Fruit fly (Drosophila melanogaster): ENCODE data around the gene MED10.

DNA sequence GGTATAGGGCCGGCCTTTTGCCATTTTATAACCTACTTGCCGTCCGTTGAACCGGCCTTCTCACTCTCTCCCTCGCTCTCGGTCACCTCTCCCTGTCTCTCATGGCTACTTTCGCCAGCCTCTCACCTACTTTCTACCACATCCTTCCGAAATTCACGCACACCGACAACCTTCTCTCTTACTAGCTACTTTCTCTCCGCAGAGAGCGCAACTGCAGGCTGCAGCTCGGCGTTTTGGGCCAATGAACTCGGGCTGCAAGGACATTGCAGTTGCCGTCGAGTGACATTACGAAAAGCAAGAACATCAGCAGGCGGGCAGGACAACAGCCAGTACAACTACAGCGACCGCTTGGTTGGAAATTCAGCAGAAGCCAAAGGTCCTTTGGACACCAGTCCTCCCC lies 9.4 kb downstream of the MED10 start:
- TF ChIP-seq CG10462 (GFP tag; optimal IDR thresholded peaks at IDR 0.05), result no peak
- no peak for TF ChIP-seq Med (GFP tag)
- no peak for TF ChIP-seq E2f1 (GFP tag; IDR thresholded peaks at IDR 0.05)
- no peak for TF ChIP-seq CG9437 (GFP tag; optimal IDR thresholded peaks at IDR 0.05)
- TF ChIP-seq CG14050 (GFP tag; IDR thresholded peaks at IDR 0.05), result no peak
- TF ChIP-seq nau (GFP tag; optimal IDR thresholded peaks at IDR 0.05), result no peak
- no peak for TF ChIP-seq tgo (GFP tag; IDR thresholded peaks at IDR 0.05)
- TF ChIP-seq B-H2 (GFP tag; optimal IDR thresholded peaks at IDR 0.05), result no peak
- TF ChIP-seq br (optimal IDR thresholded peaks at IDR 0.05), result no peak

Measured in whole organism, embryonic.